Worm (Caenorhabditis elegans) whole organism, young adult: ENCODE measurements around the gene Y69E1A.8.

Experiments used
- B0019.2 ChIP-seq: fragments of 200-800 bp; sonication (Bioruptor generic); conservative IDR thresholded peaks from 2 replicates; pipeline ENCODE4 v1.3.6; 2022; ENCODE audit warnings: missing genetic modification reagents, missing genetic modification characterization, missing compliant biosample characterization
- B0035.1 ChIP-seq: sonication (generic microtip); optimal IDR thresholded peaks from 2 replicates; lab custom pipeline; 2016; ENCODE audit warnings: missing genetic modification characterization, mild to moderate bottlenecking, missing compliant biosample characterization, missing genotype, missing genetic modification reagents
- C17E4.6 ChIP-seq: fragments of 200-800 bp; sonication (Bioruptor generic); IDR thresholded peaks from 2 replicates; pipeline ENCODE4 v1.3.6; 2022; ENCODE audit warnings: missing genetic modification reagents, missing genetic modification characterization, missing compliant biosample characterization
- F10E7.11 ChIP-seq: sonication (generic microtip); optimal IDR thresholded peaks from 2 replicates; lab custom pipeline; 2017; ENCODE audit warnings: mild to moderate bottlenecking, missing genetic modification characterization, moderate library complexity, missing compliant biosample characterization
- F22D6.2 ChIP-seq: sonication (generic microtip); optimal IDR thresholded peaks from 2 replicates; lab custom pipeline; 2016; ENCODE audit warnings: mild to moderate bottlenecking, missing genetic modification characterization, missing compliant biosample characterization
- F23B12.7 ChIP-seq: sonication (generic microtip); optimal IDR thresholded peaks from 2 replicates; lab custom pipeline; 2017; ENCODE audit warnings: missing genetic modification characterization, mild to moderate bottlenecking, missing compliant biosample characterization, antibody characterized with exemption, moderate library complexity; ENCODE audit not compliant: insufficient read depth
- F37B4.10 ChIP-seq: fragments of 200-800 bp; sonication (Bioruptor generic); IDR thresholded peaks from 2 replicates; pipeline ENCODE4 v1.3.6; 2022; ENCODE audit warnings: missing genetic modification characterization, missing compliant biosample characterization
- F49E8.2 ChIP-seq: sonication (generic microtip); optimal IDR thresholded peaks from 3 replicates; lab custom pipeline; 2017; ENCODE audit warnings: missing genetic modification characterization, mild to moderate bottlenecking, missing compliant biosample characterization, antibody characterized with exemption, moderate library complexity; ENCODE audit not compliant: insufficient read depth
- F52B5.7 ChIP-seq: sonication (generic microtip); optimal IDR thresholded peaks from 2 replicates; lab custom pipeline; 2016; ENCODE audit warnings: mild to moderate bottlenecking, missing genetic modification characterization, missing compliant biosample characterization
- K12H6.12 ChIP-seq: fragments of 200-800 bp; sonication (Bioruptor generic); optimal IDR thresholded peaks from 2 replicates; lab custom pipeline; 2018; ENCODE audit warnings: mild to moderate bottlenecking, missing genetic modification characterization, missing compliant biosample characterization
- T07F8.4 ChIP-seq: sonication (generic microtip); optimal IDR thresholded peaks from 2 replicates; lab custom pipeline; 2016; ENCODE audit warnings: mild to moderate bottlenecking, missing genetic modification characterization, moderate library complexity, missing compliant biosample characterization
- Y67H2A.10 ChIP-seq: fragments of 200-800 bp; sonication (Bioruptor generic); conservative IDR thresholded peaks from 2 replicates; pipeline ENCODE4 v1.3.6; 2022; ENCODE audit warnings: missing genetic modification reagents, missing genetic modification characterization, missing compliant biosample characterization
- ama-1 ChIP-seq, 3 experiments: fragments of 150-350 bp in 1 of 3; sonication (generic microtip) in 2 of 3; optimal IDR thresholded peaks; 2 replicates each; lab custom pipeline; 2014 to 2018; ENCODE audit warnings: missing biosample characterization in 2 of 3, missing genetic modification characterization in 2 of 3, missing genetic modification reagents in 2 of 3
- attf-5 ChIP-seq: fragments of 200-800 bp; sonication (Bioruptor generic); optimal IDR thresholded peaks from 2 replicates; lab custom pipeline; 2018; ENCODE audit warnings: mild to moderate bottlenecking, missing genetic modification characterization, missing compliant biosample characterization
- attf-6 ChIP-seq: fragments of 200-800 bp; sonication (Bioruptor generic); IDR thresholded peaks from 2 replicates; pipeline ENCODE4 v1.3.6; 2022; ENCODE audit warnings: missing genetic modification reagents, missing genetic modification characterization, missing compliant biosample characterization
- cebp-2 ChIP-seq: fragments of 200-800 bp; sonication (Bioruptor generic); IDR thresholded peaks from 2 replicates; pipeline ENCODE4 v1.3.6; 2022; ENCODE audit warnings: missing genetic modification characterization, missing compliant biosample characterization
- ceh-27 ChIP-seq: fragments of 200-800 bp; sonication (Bioruptor generic); optimal IDR thresholded peaks from 2 replicates; lab custom pipeline; 2018; ENCODE audit warnings: mild to moderate bottlenecking, missing genetic modification characterization, moderate library complexity, missing compliant biosample characterization
- ceh-58 ChIP-seq: fragments of 200-800 bp; sonication (Bioruptor generic); IDR thresholded peaks from 2 replicates; pipeline ENCODE4 v1.3.6; 2022; ENCODE audit warnings: missing genetic modification characterization, missing compliant biosample characterization
- dox-1 ChIP-seq: fragments of 200-800 bp; sonication (Bioruptor generic); IDR thresholded peaks from 2 replicates; pipeline ENCODE4 v1.3.6; 2022; ENCODE audit warnings: missing genetic modification reagents, missing genetic modification characterization, missing compliant biosample characterization
- dpl-1 ChIP-seq: fragments of 150-350 bp; optimal IDR thresholded peaks from 2 replicates; lab custom pipeline; 2014; ENCODE audit warnings: missing biosample characterization, missing genetic modification reagents, missing genetic modification characterization
- efl-1 ChIP-seq: fragments of 150-350 bp; optimal IDR thresholded peaks from 2 replicates; lab custom pipeline; 2014; ENCODE audit warnings: missing biosample characterization, missing genetic modification reagents, missing genetic modification characterization
- egl-44 ChIP-seq: fragments of 200-800 bp; sonication (Bioruptor generic); IDR thresholded peaks from 2 replicates; pipeline ENCODE4 v1.3.6; 2022; ENCODE audit warnings: missing genetic modification reagents, missing genetic modification characterization, missing compliant biosample characterization
- hmg-20 ChIP-seq: fragments of 200-800 bp; sonication (Bioruptor generic); IDR thresholded peaks from 2 replicates; pipeline ENCODE4 v1.3.6; 2022; ENCODE audit warnings: missing genetic modification reagents, missing genetic modification characterization, missing compliant biosample characterization
- let-607 ChIP-seq, 2 experiments: fragments of 200-800 bp in 1 of 2; sonication (Bioruptor generic) in 1 of 2; sonication (generic microtip) in 1 of 2; optimal IDR thresholded peaks; 2 replicates each; lab custom pipeline; 2016 to 2018; ENCODE audit warnings: mild to moderate bottlenecking in 2 of 2, missing compliant biosample characterization in 2 of 2, missing genetic modification characterization in 2 of 2, moderate library complexity in 2 of 2, missing genotype in 1 of 2
- lin-26 ChIP-seq: fragments of 200-800 bp; sonication (Bioruptor generic); IDR thresholded peaks from 2 replicates; pipeline ENCODE4 v1.3.6; 2022; ENCODE audit warnings: missing genetic modification reagents, missing genetic modification characterization, missing compliant biosample characterization
- lin-35 ChIP-seq, 3 experiments: fragments of 150-350 bp in 2 of 3; sonication (generic microtip) in 1 of 3; optimal IDR thresholded peaks; 2 replicates each; lab custom pipeline; 2014 to 2018; ENCODE audit warnings: missing biosample characterization in 3 of 3, missing genetic modification characterization in 3 of 3, missing genetic modification reagents in 3 of 3
- lir-1 ChIP-seq: fragments of 200-800 bp; sonication (Bioruptor generic); conservative IDR thresholded peaks from 2 replicates; pipeline ENCODE4 v1.3.6; 2022; ENCODE audit warnings: missing genetic modification reagents, missing genetic modification characterization, missing compliant biosample characterization
- madf-10 ChIP-seq: sonication (generic microtip); optimal IDR thresholded peaks from 2 replicates; lab custom pipeline; 2016; ENCODE audit warnings: mild to moderate bottlenecking, missing genetic modification characterization, missing compliant biosample characterization
- madf-6 ChIP-seq: fragments of 200-800 bp; sonication (Bioruptor generic); IDR thresholded peaks from 2 replicates; pipeline ENCODE4 v1.3.6; 2022; ENCODE audit warnings: missing genetic modification reagents, missing genetic modification characterization, missing compliant biosample characterization
- mcd-1 ChIP-seq: fragments of 200-800 bp; sonication (Bioruptor generic); IDR thresholded peaks from 2 replicates; pipeline ENCODE4 v1.3.6; 2022; ENCODE audit warnings: missing genetic modification reagents, missing genetic modification characterization, missing compliant biosample characterization
- mel-28 ChIP-seq: sonication (generic microtip); optimal IDR thresholded peaks from 2 replicates; lab custom pipeline; 2016; ENCODE audit warnings: borderline replicate concordance, mild to moderate bottlenecking, missing genetic modification characterization, missing compliant biosample characterization
- mes-4 ChIP-seq: sonication (generic microtip); optimal IDR thresholded peaks from 2 replicates; lab custom pipeline; 2016; ENCODE audit warnings: missing genotype, missing genetic modification characterization, missing compliant biosample characterization
- nfya-1 ChIP-seq: sonication (generic microtip); optimal IDR thresholded peaks from 2 replicates; lab custom pipeline; 2017; ENCODE audit warnings: antibody characterized with exemption, missing compliant biosample characterization, missing genetic modification characterization, borderline replicate concordance; ENCODE audit not compliant: insufficient read depth
- nfyb-1 ChIP-seq: fragments of 200-800 bp; sonication (Bioruptor generic); IDR thresholded peaks from 2 replicates; pipeline ENCODE4 v1.3.6; 2022; ENCODE audit warnings: missing genetic modification reagents, missing genetic modification characterization, missing compliant biosample characterization
- nhr-80 ChIP-seq: sonication (generic microtip); optimal IDR thresholded peaks from 2 replicates; lab custom pipeline; 2016; ENCODE audit warnings: missing genetic modification characterization, missing compliant biosample characterization
- pbrm-1 ChIP-seq: fragments of 200-800 bp; sonication (Bioruptor generic); IDR thresholded peaks from 2 replicates; pipeline ENCODE4 v1.3.6; 2022; ENCODE audit warnings: missing genetic modification reagents, missing genetic modification characterization, missing compliant biosample characterization
- pha-4 ChIP-seq: fragments of 150-350 bp; sonication (generic microtip); optimal IDR thresholded peaks from 2 replicates; lab custom pipeline; 2014; ENCODE audit warnings: missing biosample characterization, missing genetic modification reagents, missing genetic modification characterization
- snpc-1.3 ChIP-seq: sonication (generic microtip); optimal IDR thresholded peaks from 2 replicates; lab custom pipeline; 2017; ENCODE audit warnings: missing genetic modification characterization, mild to moderate bottlenecking, missing compliant biosample characterization, antibody characterized with exemption, moderate library complexity, missing genotype, missing genetic modification reagents; ENCODE audit not compliant: insufficient read depth
- somi-1 ChIP-seq: fragments of 200-800 bp; sonication (Bioruptor generic); optimal IDR thresholded peaks from 2 replicates; lab custom pipeline; 2018; ENCODE audit warnings: mild to moderate bottlenecking, missing genetic modification characterization, missing compliant biosample characterization
- sptf-2 ChIP-seq: fragments of 200-800 bp; sonication (Bioruptor generic); optimal IDR thresholded peaks from 2 replicates; lab custom pipeline; 2018; ENCODE audit warnings: mild to moderate bottlenecking, missing genetic modification characterization, missing compliant biosample characterization
- tbp1 ChIP-seq: fragments of 200-800 bp; sonication (Bioruptor generic); optimal IDR thresholded peaks from 2 replicates; lab custom pipeline; 2018; ENCODE audit warnings: mild to moderate bottlenecking, missing genetic modification characterization, missing compliant biosample characterization
- tlf-1 ChIP-seq: fragments of 200-800 bp; sonication (Bioruptor generic); optimal IDR thresholded peaks from 2 replicates; lab custom pipeline; 2018; ENCODE audit warnings: mild to moderate bottlenecking, missing genetic modification characterization, missing compliant biosample characterization
- xnd-1 ChIP-seq: sonication (generic microtip); optimal IDR thresholded peaks from 2 replicates; lab custom pipeline; 2016; ENCODE audit warnings: missing genotype, missing genetic modification reagents, missing genetic modification characterization, missing compliant biosample characterization
- zfh-2 ChIP-seq: fragments of 200-800 bp; sonication (Bioruptor generic); conservative IDR thresholded peaks from 2 replicates; pipeline ENCODE4 v1.3.6; 2022; ENCODE audit warnings: missing genetic modification reagents, missing genetic modification characterization, missing compliant biosample characterization
- ztf-18 ChIP-seq: sonication (generic microtip); optimal IDR thresholded peaks from 2 replicates; lab custom pipeline; 2016; ENCODE audit warnings: missing genotype, mild to moderate bottlenecking, missing genetic modification characterization, missing compliant biosample characterization
- ztf-22 ChIP-seq: fragments of 200-800 bp; sonication (Bioruptor generic); optimal IDR thresholded peaks from 2 replicates; lab custom pipeline; 2018; ENCODE audit warnings: mild to moderate bottlenecking, missing genetic modification characterization, moderate library complexity, missing compliant biosample characterization
- ztf-25 ChIP-seq: fragments of 200-800 bp; sonication (Bioruptor generic); IDR thresholded peaks from 2 replicates; pipeline ENCODE4 v1.3.6; 2022; ENCODE audit warnings: missing genetic modification reagents, missing genetic modification characterization, missing compliant biosample characterization

Gene Y69E1A.8

ce11 chrIV:10933062-10933552 lies 33.3 kb upstream of the Y69E1A.8 start, which contains the start of the genes dnc-1 and lsm-7 (continued):
- peak; percentile 56 for TF ChIP-seq dpl-1
- TF ChIP-seq B0019.2 = 0 out of 2 replicates have a peak, but pooled peaks have one; percentile 6
- peak; percentile 64; the same call in 1 of the 2 replicates for TF ChIP-seq pbrm-1
- no peak for TF ChIP-seq F10E7.11
- no peak for TF ChIP-seq ceh-58
- TF ChIP-seq C17E4.6 = no peak
- TF ChIP-seq egl-44 (GFP tag; lab: Robert Waterston, UW) = 0 out of 2 replicates have a peak, but pooled peaks have one; percentile 31
- TF ChIP-seq mes-4 (tag; lab: Kevin White, UChicago) = no peak
- no peak for TF ChIP-seq F22D6.2 (tag; lab: Kevin White, UChicago)
- TF ChIP-seq snpc-1.3 = peak; percentile 23
- peak; percentile 3 for TF ChIP-seq ceh-27 (GFP tag; lab: Kevin White, UChicago)
- no peak for TF ChIP-seq efl-1
- TF ChIP-seq attf-6 (GFP tag; lab: Robert Waterston, UW) = no peak
- no peak for TF ChIP-seq ztf-25
- TF ChIP-seq ama-1 (optimal IDR thresholded peaks at IDR 0.05; lab: Kevin White, UChicago) = no peak
- peak in 1 of 2 experiments; percentile 22 for TF ChIP-seq ama-1 (GFP tag; optimal IDR thresholded peaks at IDR 0.05; lab: Kevin White, UChicago)
- peak; percentile 52 for TF ChIP-seq somi-1
- TF ChIP-seq nfya-1 (tag; lab: Kevin White, UChicago) = no peak
- no peak for TF ChIP-seq T07F8.4 (tag; lab: Kevin White, UChicago)
- no peak for TF ChIP-seq hmg-20 (GFP tag; lab: Robert Waterston, UW)
- TF ChIP-seq nfyb-1 (GFP tag; lab: Robert Waterston, UW) = peak; percentile 56
- TF ChIP-seq let-607 (tag; optimal IDR thresholded peaks at IDR 0.05; lab: Kevin White, UChicago) = peak; percentile 19 to 25
- TF ChIP-seq ztf-22 (GFP tag; lab: Kevin White, UChicago) = no peak
- TF ChIP-seq tlf-1 (GFP tag; lab: Kevin White, UChicago) = peak; percentile 20
- no peak for TF ChIP-seq xnd-1 (tag; lab: Kevin White, UChicago)
- TF ChIP-seq madf-6 = peak; percentile 64; the same call in 1 of the 2 replicates
- peak; percentile 51 for TF ChIP-seq tbp1 (GFP tag; lab: Kevin White, UChicago)
- no peak for TF ChIP-seq B0035.1 (tag; lab: Kevin White, UChicago)
- TF ChIP-seq lin-35 (GFP tag; optimal IDR thresholded peaks at IDR 0.05; lab: Kevin White, UChicago) = peak in 1 of 3 experiments; percentile 69
- no peak for TF ChIP-seq lir-1 (GFP tag; lab: Robert Waterston, UW)
- peak; percentile 58; the same call in 1 of the 2 replicates for TF ChIP-seq zfh-2 (GFP tag; lab: Robert Waterston, UW)
- peak; percentile 85 for TF ChIP-seq dox-1
- no peak for TF ChIP-seq sptf-2
- 0 out of 2 replicates have a peak, but pooled peaks have one; percentile 34 for TF ChIP-seq Y67H2A.10 (GFP tag; lab: Robert Waterston, UW)
- no peak for TF ChIP-seq F52B5.7
- TF ChIP-seq cebp-2 (GFP tag; lab: Robert Waterston, UW) = no peak
- TF ChIP-seq lin-26 (GFP tag; lab: Robert Waterston, UW) = peak; percentile 59; the same call in 1 of the 2 replicates
- TF ChIP-seq pha-4 (tag; lab: Kevin White, UChicago) = peak; percentile 64
- peak; percentile 96 for TF ChIP-seq attf-5 (GFP tag; lab: Kevin White, UChicago)
- TF ChIP-seq F49E8.2 = no peak
- TF ChIP-seq madf-10 (tag; lab: Kevin White, UChicago) = peak; percentile 5
- peak; percentile 67 for TF ChIP-seq nhr-80 (tag; lab: Kevin White, UChicago)
- peak; percentile 52 for TF ChIP-seq K12H6.12 (tag; lab: Kevin White, UChicago)
- peak; percentile 94 for TF ChIP-seq ztf-18 (tag; lab: Kevin White, UChicago)
- no peak for TF ChIP-seq F37B4.10 (GFP tag; lab: Robert Waterston, UW)
- TF ChIP-seq F23B12.7 (tag; lab: Kevin White, UChicago) = peak; percentile 80
- TF ChIP-seq mcd-1 = peak; percentile 65
- TF ChIP-seq mel-28 (tag; lab: Kevin White, UChicago) = no peak
